Worm (Caenorhabditis elegans): ENCODE results near the gene best-19.

DNA sequence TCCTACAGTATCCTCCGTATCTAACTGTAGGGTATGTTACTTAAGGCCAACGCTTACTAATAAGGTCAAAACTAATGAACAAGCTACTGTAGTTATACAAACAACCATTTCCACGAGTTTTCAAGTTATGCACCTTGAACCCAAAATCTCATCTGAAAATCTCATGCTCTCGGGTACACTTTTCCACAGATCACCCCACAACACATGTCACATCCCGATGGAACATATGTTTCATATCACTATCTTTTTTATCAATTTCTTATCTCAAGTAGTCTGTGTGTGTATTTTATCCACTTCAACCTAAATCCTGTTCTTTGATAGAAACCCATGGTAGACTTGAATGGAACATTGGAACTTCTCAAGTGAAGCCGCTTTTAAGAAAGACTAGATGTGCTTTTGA lies 16.9 kb downstream of the best-19 start:
- TF ChIP-seq snpc-4 (tag; optimal IDR thresholded peaks at IDR 0.05) (no peak), unc-62 (GFP tag; optimal IDR thresholded peaks at IDR 0.05) (no peak)
